Fruit fly (Drosophila melanogaster) whole organism, embryonic: Measurements from ENCODE around the gene Rpp14a.

Source experiments
- CG1024 ChIP-seq: fragments of 200-800 bp; sonication (Bioruptor generic); IDR thresholded peaks from 2 replicates; pipeline ENCODE4 v1.3.6; 2022; ENCODE audit warnings: missing biosample characterization, missing genetic modification characterization
- CG10565 ChIP-seq: fragments of 200-800 bp; sonication (Bioruptor generic); optimal IDR thresholded peaks from 3 replicates; lab custom pipeline; 2016; ENCODE audit warnings: missing biosample characterization, mild to moderate bottlenecking, missing genetic modification characterization
- CG10959 ChIP-seq: fragments of 200-800 bp; sonication (Bioruptor generic); IDR thresholded peaks from 2 replicates; pipeline ENCODE4 v1.3.6; 2022; ENCODE audit warnings: missing biosample characterization, missing genetic modification characterization
- CG11560 ChIP-seq: fragments of 200-800 bp; sonication (Bioruptor generic); IDR thresholded peaks from 3 replicates; pipeline ENCODE4 v1.3.6; 2022; ENCODE audit warnings: missing biosample characterization, missing genetic modification characterization
- CG12071 ChIP-seq: fragments of 200-800 bp; sonication (Bioruptor generic); optimal IDR thresholded peaks from 3 replicates; lab custom pipeline; 2018; ENCODE audit warnings: missing biosample characterization, mild to moderate bottlenecking, missing genetic modification characterization
- CG12769 ChIP-seq: fragments of 200-800 bp; sonication (Bioruptor generic); optimal IDR thresholded peaks from 2 replicates; lab custom pipeline; 2019; ENCODE audit warnings: missing biosample characterization, mild to moderate bottlenecking, missing genetic modification characterization, moderate library complexity
- CG14014 ChIP-seq: fragments of 200-800 bp; sonication (Bioruptor generic); IDR thresholded peaks from 2 replicates; pipeline ENCODE4 v1.3.6; 2022; ENCODE audit warnings: missing biosample characterization, missing genetic modification characterization
- CG14667 ChIP-seq: fragments of 200-800 bp; sonication (Bioruptor generic); IDR thresholded peaks from 2 replicates; pipeline ENCODE4 v1.3.6; 2022; ENCODE audit warnings: missing biosample characterization, missing genetic modification characterization
- CG1529 ChIP-seq: fragments of 200-800 bp; sonication (Bioruptor generic); optimal IDR thresholded peaks from 3 replicates; lab custom pipeline; 2018; ENCODE audit warnings: missing biosample characterization, missing genetic modification characterization
- CG15696 ChIP-seq: fragments of 200-800 bp; sonication (Bioruptor generic); optimal IDR thresholded peaks from 2 replicates; lab custom pipeline; 2019; ENCODE audit warnings: missing biosample characterization, mild to moderate bottlenecking, missing genetic modification characterization, moderate library complexity
- CG1602 ChIP-seq: fragments of 200-800 bp; sonication (Bioruptor generic); optimal IDR thresholded peaks from 3 replicates; lab custom pipeline; 2016; ENCODE audit warnings: missing biosample characterization, missing genetic modification characterization
- CG18262 ChIP-seq: fragments of 200-800 bp; optimal IDR thresholded peaks from 3 replicates; lab custom pipeline; 2019; ENCODE audit warnings: missing biosample characterization, mild to moderate bottlenecking, missing genetic modification characterization, moderate library complexity
- CG1832 ChIP-seq: fragments of 200-800 bp; sonication (Bioruptor generic); optimal IDR thresholded peaks from 2 replicates; lab custom pipeline; 2017; ENCODE audit warnings: missing biosample characterization, mild to moderate bottlenecking, missing genetic modification characterization, inconsistent platforms
- CG18619 ChIP-seq: fragments of 200-800 bp; sonication (Bioruptor generic); optimal IDR thresholded peaks from 3 replicates; lab custom pipeline; 2017; ENCODE audit warnings: missing biosample characterization, mild to moderate bottlenecking, missing genetic modification characterization
- CG18764 ChIP-seq: fragments of 200-800 bp; sonication (Bioruptor generic); optimal IDR thresholded peaks from 3 replicates; lab custom pipeline; 2016; ENCODE audit warnings: missing biosample characterization, missing genetic modification characterization
- CG2875 ChIP-seq: fragments of 200-800 bp; sonication (Bioruptor generic); optimal IDR thresholded peaks from 2 replicates; lab custom pipeline; 2017; ENCODE audit warnings: missing biosample characterization, mild to moderate bottlenecking, missing genetic modification characterization, missing genetic modification reagents
- CG33213 ChIP-seq: fragments of 200-800 bp; sonication (Bioruptor generic); optimal IDR thresholded peaks from 3 replicates; lab custom pipeline; 2016; ENCODE audit warnings: missing biosample characterization, missing genetic modification characterization
- CG3407 ChIP-seq: fragments of 200-800 bp; sonication (Bioruptor generic); optimal IDR thresholded peaks from 2 replicates; lab custom pipeline; 2018; ENCODE audit warnings: missing biosample characterization, mild to moderate bottlenecking, missing genetic modification characterization
- CG3726 ChIP-seq: fragments of 200-800 bp; sonication (Bioruptor generic); IDR thresholded peaks from 3 replicates; pipeline ENCODE4, ENCODE4 v1.3.6; 2022; ENCODE audit warnings: missing biosample characterization, missing genetic modification characterization
- CG4282 ChIP-seq: fragments of 200-800 bp; sonication (Bioruptor generic); optimal IDR thresholded peaks from 2 replicates; lab custom pipeline; 2016; ENCODE audit warnings: missing biosample characterization, missing genetic modification characterization
- CG4328 ChIP-seq: fragments of 200-800 bp; sonication (Bioruptor generic); optimal IDR thresholded peaks from 3 replicates; lab custom pipeline; 2017; ENCODE audit warnings: missing biosample characterization, missing genetic modification reagents, missing genetic modification characterization
- CG4820 ChIP-seq: fragments of 200-800 bp; sonication (Bioruptor generic); optimal IDR thresholded peaks from 3 replicates; lab custom pipeline; 2016; ENCODE audit warnings: missing biosample characterization, missing genetic modification characterization
- CG7372 ChIP-seq: fragments of 200-800 bp; sonication (Bioruptor generic); IDR thresholded peaks from 2 replicates; pipeline ENCODE4 v1.3.6; 2022; ENCODE audit warnings: missing biosample characterization, missing genetic modification characterization
- CG7745 ChIP-seq: fragments of 200-800 bp; sonication (Bioruptor generic); optimal IDR thresholded peaks from 2 replicates; lab custom pipeline; 2018; ENCODE audit warnings: missing biosample characterization, mild to moderate bottlenecking, missing genetic modification characterization, moderate library complexity
- CG8290 ChIP-seq, 3 experiments: fragments of 200-800 bp; sonication (Bioruptor generic); optimal IDR thresholded peaks; 2 replicates each; lab custom pipeline; 2016 to 2019; ENCODE audit warnings: missing biosample characterization in 3 of 3, missing genetic modification characterization in 3 of 3, mild to moderate bottlenecking in 2 of 3, moderate library complexity in 1 of 3
- CG9215 ChIP-seq: fragments of 200-800 bp; sonication (Bioruptor generic); IDR thresholded peaks from 2 replicates; pipeline ENCODE4 v1.3.6; 2022; ENCODE audit warnings: missing biosample characterization, missing genetic modification characterization
- CG9797 ChIP-seq: fragments of 200-800 bp; sonication (Bioruptor generic); optimal IDR thresholded peaks from 3 replicates; lab custom pipeline; 2018; ENCODE audit warnings: missing biosample characterization, mild to moderate bottlenecking, missing genetic modification characterization
- Dad ChIP-seq: fragments of 200-800 bp; sonication (Bioruptor generic); optimal IDR thresholded peaks from 3 replicates; lab custom pipeline; 2016; ENCODE audit warnings: missing biosample characterization, missing genetic modification characterization
- Dek ChIP-seq: fragments of 200-800 bp; sonication (Bioruptor generic); optimal IDR thresholded peaks from 3 replicates; lab custom pipeline; 2019; ENCODE audit warnings: missing biosample characterization, mild to moderate bottlenecking, missing genetic modification characterization, moderate library complexity
- HHEX ChIP-seq: fragments of 200-800 bp; sonication (Bioruptor generic); optimal IDR thresholded peaks from 3 replicates; lab custom pipeline; 2017; ENCODE audit warnings: missing biosample characterization, mild to moderate bottlenecking, missing genetic modification characterization, missing genetic modification reagents
- Hand ChIP-seq: fragments of 200-800 bp; sonication (Bioruptor generic); optimal IDR thresholded peaks from 2 replicates; lab custom pipeline; 2017; ENCODE audit warnings: mild to moderate bottlenecking, missing biosample characterization, missing genetic modification reagents, missing genetic modification characterization
- Mrtf ChIP-seq: fragments of 200-800 bp; sonication (Bioruptor generic); IDR thresholded peaks from 3 replicates; pipeline ENCODE4 v1.3.6; 2022; ENCODE audit warnings: missing biosample characterization, missing genetic modification characterization
- Rx ChIP-seq: fragments of 200-800 bp; sonication (Bioruptor generic); IDR thresholded peaks from 2 replicates; pipeline ENCODE4 v1.3.6; 2022; ENCODE audit warnings: missing biosample characterization, missing genetic modification characterization
- Trl ChIP-seq, 3 experiments: fragments of >200 bp in 2 of 3; fragments of 200-800 bp in 1 of 3; sonication (Bioruptor generic) in 1 of 3; optimal IDR thresholded peaks; 2 replicates in 1 of 3; 3 replicates in 2 of 3; lab custom pipeline; 2016 to 2017; ENCODE audit warnings: missing biosample characterization in 1 of 3, missing genetic modification characterization in 1 of 3
- ac ChIP-seq: fragments of 200-800 bp; sonication (Bioruptor generic); optimal IDR thresholded peaks from 3 replicates; lab custom pipeline; 2017; ENCODE audit warnings: missing biosample characterization, mild to moderate bottlenecking, missing genetic modification characterization
- aop ChIP-seq: fragments of 200-800 bp; sonication (Bioruptor generic); IDR thresholded peaks from 2 replicates; pipeline ENCODE4 v1.3.6; 2022; ENCODE audit warnings: missing biosample characterization, missing genetic modification characterization
- bab2 ChIP-seq: fragments of 200-800 bp; sonication (Bioruptor generic); optimal IDR thresholded peaks from 2 replicates; lab custom pipeline; 2016; ENCODE audit warnings: missing biosample characterization, missing genetic modification characterization
- crol ChIP-seq: fragments of 200-800 bp; sonication (Bioruptor generic); IDR thresholded peaks from 2 replicates; pipeline ENCODE4 v1.3.6; 2022; ENCODE audit warnings: missing biosample characterization, missing genetic modification characterization
- gsb-n ChIP-seq: fragments of 200-800 bp; sonication (Bioruptor generic); optimal IDR thresholded peaks from 3 replicates; lab custom pipeline; 2018; ENCODE audit warnings: missing biosample characterization, mild to moderate bottlenecking, missing genetic modification characterization
- hkb ChIP-seq, 2 experiments: fragments of 200-800 bp in 1 of 2; fragments of >200 bp in 1 of 2; sonication (Bioruptor generic) in 1 of 2; IDR thresholded peaks in 1 of 2; optimal IDR thresholded peaks in 1 of 2; 2 replicates each; pipeline versions ENCODE4 v1.3.6 to Lab custom; 2017 to 2022; ENCODE audit warnings: missing biosample characterization in 1 of 2, missing genetic modification characterization in 1 of 2
- lov ChIP-seq, 2 experiments: fragments of 200-800 bp in 1 of 2; fragments of >200 bp in 1 of 2; sonication (Bioruptor generic) in 1 of 2; IDR thresholded peaks in 1 of 2; optimal IDR thresholded peaks in 1 of 2; 2 replicates in 1 of 2; 3 replicates in 1 of 2; pipeline versions ENCODE4 v1.3.6 to Lab custom; 2017 to 2022; ENCODE audit warnings: missing biosample characterization in 1 of 2, missing genetic modification characterization in 1 of 2
- mld ChIP-seq: fragments of 200-800 bp; sonication (Bioruptor generic); IDR thresholded peaks from 3 replicates; pipeline ENCODE4 v1.3.6; 2022; ENCODE audit warnings: missing biosample characterization, missing genetic modification characterization; ENCODE audit not compliant: partially characterized antibody
- pho ChIP-seq: fragments of 200-800 bp; sonication (Bioruptor generic); optimal IDR thresholded peaks from 2 replicates; lab custom pipeline; 2016; ENCODE audit warnings: missing biosample characterization, missing genetic modification characterization
- rib ChIP-seq: fragments of 200-800 bp; sonication (Bioruptor generic); IDR thresholded peaks from 2 replicates; pipeline ENCODE4 v1.3.6; 2022; ENCODE audit warnings: missing biosample characterization, missing genetic modification characterization
- shn ChIP-seq: fragments of 200-800 bp; sonication (Bioruptor generic); optimal IDR thresholded peaks from 3 replicates; lab custom pipeline; 2016; ENCODE audit warnings: missing biosample characterization, missing genetic modification characterization
- sob ChIP-seq: fragments of 200-800 bp; sonication (Bioruptor generic); IDR thresholded peaks from 2 replicates; pipeline ENCODE4 v1.3.6; 2022; ENCODE audit warnings: missing biosample characterization, missing genetic modification characterization
- vnd ChIP-seq: fragments of 200-800 bp; sonication (Bioruptor generic); IDR thresholded peaks from 3 replicates; pipeline ENCODE4 v1.3.6; 2022; ENCODE audit warnings: missing biosample characterization, missing genetic modification characterization; ENCODE audit not compliant: partially characterized antibody
- z ChIP-seq: fragments of 200-800 bp; sonication (Bioruptor generic); IDR thresholded peaks from 3 replicates; pipeline ENCODE4 v1.3.6; 2022; ENCODE audit warnings: missing biosample characterization, missing genetic modification characterization
- zf30C ChIP-seq: fragments of 200-800 bp; sonication (Bioruptor generic); optimal IDR thresholded peaks from 3 replicates; lab custom pipeline; 2018; ENCODE audit warnings: missing biosample characterization, mild to moderate bottlenecking, missing genetic modification characterization

Gene Rpp14a

DNA sequence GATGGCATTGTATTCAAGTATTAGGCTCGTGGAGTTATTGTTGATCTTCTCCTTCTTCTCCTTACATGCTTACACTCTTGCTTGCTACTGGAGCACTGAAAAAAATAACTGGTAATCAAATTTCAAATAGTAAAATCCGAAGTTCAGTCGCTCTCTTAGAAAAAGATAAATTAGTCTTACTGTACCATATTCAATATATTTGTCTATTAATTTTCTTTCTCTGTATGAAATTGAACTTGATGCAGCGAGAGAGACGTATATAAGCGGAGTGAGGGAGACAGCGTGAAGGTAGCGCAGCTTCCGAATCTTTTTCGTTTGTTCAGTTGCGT is 4.5 kb downstream of the Rpp14a start (continued):
- TF ChIP-seq crol (GFP tag; lab: Robert Waterston, UW) (no peak; the same call in 1 of the 2 replicates), CG1024 (GFP tag; lab: Robert Waterston, UW) (peak; percentile 93), Dad (GFP tag; lab: Kevin White, UChicago) (peak; percentile 83), CG12071 (GFP tag; lab: Kevin White, UChicago) (peak; percentile 89), sob (peak; percentile 88), CG1529 (GFP tag; lab: Kevin White, UChicago) (peak; percentile 63), Rx (GFP tag; lab: Robert Waterston, UW) (peak; percentile 91), mld (GFP tag; lab: Robert Waterston, UW) (no peak), CG3407 (GFP tag; lab: Kevin White, UChicago) (peak; percentile 82), vnd (no peak), CG3726 (GFP tag; lab: Robert Waterston, UW) (peak; percentile 85; the same call in 1 of the 3 replicates), pho (peak; percentile 46), CG15696 (tag; lab: Kevin White, UChicago) (peak; percentile 43), CG7372 (GFP tag; lab: Robert Waterston, UW) (peak; percentile 76), ac (GFP tag; lab: Kevin White, UChicago) (no peak), rib (peak; percentile 62; the same call in 1 of the 2 replicates), zf30C (GFP tag; lab: Kevin White, UChicago) (peak; percentile 65), Mrtf (GFP tag; lab: Robert Waterston, UW) (peak; percentile 89), bab2 (GFP tag; lab: Kevin White, UChicago) (peak; percentile 87), CG4282 (GFP tag; lab: Kevin White, UChicago) (no peak), Hand (GFP tag; lab: Kevin White, UChicago) (no peak), CG18262 (peak; percentile 85), CG14014 (GFP tag; lab: Robert Waterston, UW) (peak; percentile 92), z (GFP tag; lab: Robert Waterston, UW) (peak; percentile 56; the same call in 1 of the 3 replicates), Trl (optimal IDR thresholded peaks at IDR 0.05; lab: Kevin White, UChicago) (peak in 1 of 2 experiments; percentile 1), Trl (GFP tag; optimal IDR thresholded peaks at IDR 0.05; lab: Kevin White, UChicago) (peak; percentile 92), CG12769 (tag; lab: Kevin White, UChicago) (peak; percentile 60), Dek (tag; lab: Kevin White, UChicago) (peak; percentile 80), CG14667 (GFP tag; lab: Robert Waterston, UW) (peak; percentile 88), CG9797 (GFP tag; lab: Kevin White, UChicago) (no peak), CG4820 (GFP tag; lab: Kevin White, UChicago) (peak; percentile 90), CG2875 (peak; percentile 82), CG18764 (peak; percentile 79), CG8290 (GFP tag; optimal IDR thresholded peaks at IDR 0.05; lab: Kevin White, UChicago) (peak; percentile 85), CG8290 (tag; optimal IDR thresholded peaks at IDR 0.05; lab: Kevin White, UChicago) (peak in 1 of 2 experiments; percentile 77), CG4328 (GFP tag; lab: Kevin White, UChicago) (peak; percentile 62), CG7745 (tag; lab: Kevin White, UChicago) (no peak), CG1602 (peak; percentile 68), shn (GFP tag; lab: Kevin White, UChicago) (peak; percentile 42), CG10959 (GFP tag; lab: Robert Waterston, UW) (peak; percentile 78), CG33213 (GFP tag; lab: Kevin White, UChicago) (peak; percentile 82), CG10565 (peak; percentile 33), lov (optimal IDR thresholded peaks at IDR 0.05; lab: Kevin White, UChicago) (no peak), lov (GFP tag; IDR thresholded peaks at IDR 0.05; lab: Robert Waterston, UW) (peak; percentile 94), CG11560 (tag; lab: Robert Waterston, UW) (0 out of 3 replicates have a peak, but pooled peaks have one; percentile 23), CG1832 (GFP tag; lab: Kevin White, UChicago) (no peak), CG9215 (GFP tag; lab: Robert Waterston, UW) (peak; percentile 57), hkb (optimal IDR thresholded peaks at IDR 0.05; lab: Kevin White, UChicago) (no peak), hkb (GFP tag; IDR thresholded peaks at IDR 0.05; lab: Robert Waterston, UW) (peak; percentile 96), HHEX (GFP tag; lab: Kevin White, UChicago) (peak; percentile 85), aop (peak; percentile 73), gsb-n (tag; lab: Kevin White, UChicago) (peak; percentile 92), CG18619 (peak; percentile 27)
